Worm (Caenorhabditis elegans) whole organism, L3 larva: ENCODE data around the gene ets-5.

Source experiments
- nhr-237 ChIP-seq: fragments of 150-350 bp; optimal IDR thresholded peaks from 2 replicates; lab custom pipeline; 2014; ENCODE audit warnings: missing biosample characterization, missing genetic modification characterization
- skn-1 ChIP-seq: fragments of 150-350 bp; optimal IDR thresholded peaks from 2 replicates; lab custom pipeline; 2014; ENCODE audit warnings: missing biosample characterization, missing genetic modification characterization

DNA sequence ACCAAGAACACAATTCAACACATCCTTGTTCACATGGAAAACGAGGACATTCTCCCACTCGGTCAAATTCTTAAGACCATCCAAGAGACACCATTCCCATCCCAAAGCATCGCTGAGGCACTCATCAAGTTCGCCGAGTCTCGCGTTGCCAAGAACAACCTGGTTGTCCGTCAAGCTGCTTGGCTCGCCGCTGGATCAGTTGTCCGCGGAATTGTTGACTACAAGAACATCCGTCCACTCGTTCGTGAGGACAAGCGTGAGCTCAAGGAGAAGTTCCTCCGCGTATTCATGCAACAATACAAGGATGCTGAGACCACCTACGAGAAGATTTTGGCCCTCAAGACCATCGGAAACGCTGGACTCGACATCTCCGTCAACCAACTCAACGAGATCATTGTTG, 18.0 kb upstream of the ets-5 start:
- TF ChIP-seq nhr-237 (tag; lab: Kevin White, UChicago) (no peak), skn-1 (tag; lab: Kevin White, UChicago) (no peak)
